Fruit fly (Drosophila melanogaster) whole organism, wandering third instar larva: ENCODE data around the gene upSET.
A peak's percentile ranks its signal among the peaks of the same experiment; 100 is the strongest.

Source experiments
- Abd-B ChIP-seq: fragments of >200 bp; optimal IDR thresholded peaks from 2 replicates; lab custom pipeline; 2017; ENCODE audit warnings: missing biosample characterization, missing genetic modification characterization
- CG32264 ChIP-seq: fragments of 200-800 bp; sonication (Bioruptor generic); optimal IDR thresholded peaks from 2 replicates; lab custom pipeline; 2016; ENCODE audit warnings: missing biosample characterization, missing genetic modification characterization
- CG9705 ChIP-seq: fragments of 200-800 bp; sonication (Bioruptor generic); optimal IDR thresholded peaks from 2 replicates; lab custom pipeline; 2018; ENCODE audit warnings: missing biosample characterization, mild to moderate bottlenecking, missing genetic modification characterization
- CrebA ChIP-seq: fragments of 200-800 bp; sonication (Bioruptor generic); optimal IDR thresholded peaks from 2 replicates; lab custom pipeline; 2016; ENCODE audit warnings: missing biosample characterization, mild to moderate bottlenecking, missing genetic modification characterization, borderline replicate concordance
- Dfd ChIP-seq: fragments of >200 bp; optimal IDR thresholded peaks from 2 replicates; lab custom pipeline; 2017; ENCODE audit warnings: missing biosample characterization, missing genetic modification characterization
- Dif ChIP-seq: fragments of 200-275, 200-300 bp; sonication (Bioruptor generic); optimal IDR thresholded peaks from 2 replicates; lab custom pipeline; 2018; ENCODE audit warnings: missing biosample characterization, missing genetic modification characterization; ENCODE audit not compliant: partially characterized antibody
- GATAd ChIP-seq: sonication (Bioruptor generic); optimal IDR thresholded peaks from 2 replicates; lab custom pipeline; 2016; ENCODE audit warnings: missing biosample characterization, missing genetic modification characterization
- HLH106 ChIP-seq: fragments of 200-800 bp; optimal IDR thresholded peaks from 3 replicates; lab custom pipeline; 2019; ENCODE audit warnings: missing biosample characterization, mild to moderate bottlenecking, missing genetic modification characterization, moderate library complexity
- Hnf4 ChIP-seq: fragments of 200-800 bp; sonication (Bioruptor generic); optimal IDR thresholded peaks from 2 replicates; lab custom pipeline; 2016; ENCODE audit warnings: missing biosample characterization, mild to moderate bottlenecking, missing genetic modification characterization
- Hr78 ChIP-seq: fragments of >200 bp; optimal IDR thresholded peaks from 2 replicates; lab custom pipeline; 2017; ENCODE audit warnings: missing biosample characterization, missing genetic modification characterization
- Hr83 ChIP-seq: fragments of 200-300 bp; sonication (Bioruptor generic); optimal IDR thresholded peaks from 2 replicates; lab custom pipeline; 2016; ENCODE audit warnings: missing biosample characterization, mild to moderate bottlenecking, missing genetic modification characterization, moderate library complexity; ENCODE audit not compliant: poor library complexity, severe bottlenecking
- Jra ChIP-seq: sonication (Bioruptor generic); optimal IDR thresholded peaks from 2 replicates; lab custom pipeline; 2016; ENCODE audit warnings: missing biosample characterization, missing genetic modification characterization
- Mio ChIP-seq: sonication (Bioruptor generic); optimal IDR thresholded peaks from 2 replicates; lab custom pipeline; 2016; ENCODE audit warnings: missing biosample characterization, missing genetic modification characterization
- Myc ChIP-seq: fragments of >200 bp; optimal IDR thresholded peaks from 2 replicates; lab custom pipeline; 2017
- N ChIP-seq: fragments of >200 bp; optimal IDR thresholded peaks from 2 replicates; lab custom pipeline; 2018; ENCODE audit warnings: missing biosample characterization, missing external identifiers, missing genetic modification characterization
- OdsH ChIP-seq: fragments of 200-800 bp; sonication (Bioruptor generic); optimal IDR thresholded peaks from 2 replicates; lab custom pipeline; 2016; ENCODE audit warnings: missing biosample characterization, mild to moderate bottlenecking, missing genetic modification characterization
- Rel ChIP-seq, 2 experiments: fragments of 200-800 bp; sonication (Bioruptor generic) in 1 of 2; optimal IDR thresholded peaks; 2 replicates in 1 of 2; 3 replicates in 1 of 2; lab custom pipeline; 2016 to 2019; ENCODE audit warnings: mild to moderate bottlenecking in 2 of 2, missing biosample characterization in 2 of 2, missing genetic modification characterization in 2 of 2, moderate library complexity in 1 of 2
- Sp1 ChIP-seq: fragments of 200-800 bp; sonication (Bioruptor generic); optimal IDR thresholded peaks from 3 replicates; lab custom pipeline; 2019; ENCODE audit warnings: missing biosample characterization, mild to moderate bottlenecking, missing genetic modification characterization, moderate library complexity
- Vsx2 ChIP-seq: fragments of 200-300, 225-300 bp; sonication (Bioruptor generic); optimal IDR thresholded peaks from 2 replicates; lab custom pipeline; 2018; ENCODE audit warnings: missing biosample characterization, missing genetic modification characterization; ENCODE audit not compliant: partially characterized antibody
- br ChIP-seq: fragments of 200-800 bp; sonication (Bioruptor generic); optimal IDR thresholded peaks from 2 replicates; lab custom pipeline; 2016; ENCODE audit warnings: missing biosample characterization, missing genetic modification characterization
- brk ChIP-seq: fragments of 200-800 bp; sonication (Bioruptor generic); optimal IDR thresholded peaks from 2 replicates; lab custom pipeline; 2016; ENCODE audit warnings: missing biosample characterization, mild to moderate bottlenecking, missing genetic modification characterization
- dl ChIP-seq, 2 experiments: fragments of 175-275, 200-275 bp in 1 of 2; fragments of 200-275 bp in 1 of 2; sonication (Bioruptor generic); optimal IDR thresholded peaks; lab custom pipeline; 2018; ENCODE audit warnings: mild to moderate bottlenecking in 2 of 2, missing biosample characterization in 2 of 2, missing genetic modification characterization in 2 of 2, moderate library complexity in 2 of 2; ENCODE audit not compliant: partially characterized antibody in 2 of 2, insufficient read depth in 1 of 2
- dmrt93B ChIP-seq: fragments of 200-800 bp; sonication (Bioruptor generic); optimal IDR thresholded peaks from 2 replicates; lab custom pipeline; 2018; ENCODE audit warnings: missing biosample characterization, mild to moderate bottlenecking, missing genetic modification characterization
- dsf ChIP-seq: sonication (Bioruptor generic); optimal IDR thresholded peaks from 2 replicates; lab custom pipeline; 2016; ENCODE audit warnings: missing biosample characterization, missing genetic modification characterization, borderline replicate concordance
- ey ChIP-seq: fragments of 200-800 bp; sonication (Bioruptor generic); optimal IDR thresholded peaks from 2 replicates; lab custom pipeline; 2016; ENCODE audit warnings: missing biosample characterization, missing genetic modification characterization
- foxo ChIP-seq, 2 experiments: fragments of 200-800 bp; sonication (Bioruptor generic); optimal IDR thresholded peaks; 2 replicates in 1 of 2; 3 replicates in 1 of 2; lab custom pipeline; 2016 to 2017; ENCODE audit warnings: missing biosample characterization in 2 of 2, missing genetic modification characterization in 2 of 2
- fru ChIP-seq: fragments of 200-800 bp; sonication (Bioruptor generic); optimal IDR thresholded peaks from 3 replicates; lab custom pipeline; 2016; ENCODE audit warnings: missing biosample characterization, mild to moderate bottlenecking, missing genetic modification characterization
- h ChIP-seq: fragments of 200-800 bp; sonication (Bioruptor generic); optimal IDR thresholded peaks from 3 replicates; lab custom pipeline; 2016; ENCODE audit warnings: missing biosample characterization, mild to moderate bottlenecking, missing genetic modification characterization
- jim ChIP-seq: fragments of 175-275, 200-325 bp; sonication (Bioruptor generic); optimal IDR thresholded peaks from 2 replicates; lab custom pipeline; 2016; ENCODE audit warnings: missing biosample characterization, mild to moderate bottlenecking, missing genetic modification characterization
- lola ChIP-seq: fragments of >200 bp; optimal IDR thresholded peaks from 2 replicates; lab custom pipeline; 2017; ENCODE audit warnings: missing biosample characterization, missing genetic modification characterization
- pan ChIP-seq: fragments of >200 bp; optimal IDR thresholded peaks from 2 replicates; lab custom pipeline; 2017
- psq ChIP-seq: fragments of 200-800 bp; sonication (Bioruptor generic); optimal IDR thresholded peaks from 3 replicates; lab custom pipeline; 2017; ENCODE audit warnings: missing biosample characterization, mild to moderate bottlenecking, missing genetic modification characterization, moderate library complexity
- rgr ChIP-seq: fragments of 200-800 bp; sonication (Bioruptor generic); optimal IDR thresholded peaks from 3 replicates; lab custom pipeline; 2016; ENCODE audit warnings: missing biosample characterization, mild to moderate bottlenecking, missing genetic modification characterization
- sage ChIP-seq: fragments of 200-800 bp; sonication (Bioruptor generic); optimal IDR thresholded peaks from 2 replicates; lab custom pipeline; 2016; ENCODE audit warnings: missing biosample characterization, mild to moderate bottlenecking, missing genetic modification characterization
- sv ChIP-seq: fragments of 200-800 bp; sonication (Bioruptor generic); optimal IDR thresholded peaks from 3 replicates; lab custom pipeline; 2016; ENCODE audit warnings: missing biosample characterization, missing genetic modification characterization
- tai ChIP-seq: sonication (Bioruptor generic); optimal IDR thresholded peaks from 2 replicates; lab custom pipeline; 2016; ENCODE audit warnings: missing biosample characterization, missing genetic modification characterization
- usp ChIP-seq: fragments of >200 bp; optimal IDR thresholded peaks from 2 replicates; lab custom pipeline; 2017; ENCODE audit warnings: missing biosample characterization, missing genetic modification characterization
- woc ChIP-seq: sonication (Bioruptor generic); optimal IDR thresholded peaks from 2 replicates; lab custom pipeline; 2016; ENCODE audit warnings: missing biosample characterization, mild to moderate bottlenecking, missing genetic modification characterization

The upSET gene

dm6 chr3L:14034476-14034875 is 32.5 kb downstream of the upSET start, which contains the start of gene CG6661:
CG6661 (plus strand) TSS chr3L:14034776.
- TF ChIP-seq Hr83 (GFP tag; lab: Kevin White, UChicago) = no peak
- no peak for TF ChIP-seq br
- TF ChIP-seq HLH106 = no peak
- TF ChIP-seq psq (GFP tag; lab: Kevin White, UChicago) = no peak
- TF ChIP-seq CG32264 (GFP tag; lab: Kevin White, UChicago) = no peak
- TF ChIP-seq Hnf4 (GFP tag; lab: Kevin White, UChicago) = no peak
- no peak for TF ChIP-seq Mio (GFP tag; lab: Kevin White, UChicago)
- TF ChIP-seq h = no peak

dm6 chr3L:14036867-14037313 is 35.0 kb downstream of the upSET start, which contains the start of gene Hsp110:
Hsp110 (plus strand) TSS chr3L:14037019.
- TF ChIP-seq psq (GFP tag; lab: Kevin White, UChicago) = no peak
- peak; percentile 83 for TF ChIP-seq Hnf4 (GFP tag; lab: Kevin White, UChicago)
- no peak for TF ChIP-seq N (GFP tag; lab: Kevin White, UChicago)
- TF ChIP-seq Dfd (GFP tag; lab: Kevin White, UChicago) = no peak
- TF ChIP-seq dmrt93B = no peak
- peak; percentile 7 for TF ChIP-seq CG32264 (GFP tag; lab: Kevin White, UChicago)
- peak; percentile 66 for TF ChIP-seq Jra (GFP tag; lab: Kevin White, UChicago)
- TF ChIP-seq sage (GFP tag; lab: Kevin White, UChicago) = peak; percentile 72
- no peak for TF ChIP-seq pan (lab: Kevin White, UChicago)
- TF ChIP-seq jim (GFP tag; lab: Kevin White, UChicago) = peak; percentile 51
- peak; percentile 33 for TF ChIP-seq dsf
- TF ChIP-seq HLH106 = no peak
- no peak for TF ChIP-seq Mio (GFP tag; lab: Kevin White, UChicago)
- TF ChIP-seq Rel (GFP tag; optimal IDR thresholded peaks at IDR 0.05; lab: Kevin White, UChicago) = no peak
- TF ChIP-seq Rel (tag; optimal IDR thresholded peaks at IDR 0.05; lab: Kevin White, UChicago) = peak; percentile 30
- no peak for TF ChIP-seq Myc (lab: Kevin White, UChicago)
- TF ChIP-seq dl (GFP tag; optimal IDR thresholded peaks at IDR 0.05; lab: Kevin White, UChicago; ENCODE audit: insufficient read depth in 1 of 2, partially characterized antibody in 2 of 2) = no peak
- no peak for TF ChIP-seq ey
- TF ChIP-seq Sp1 (GFP tag; lab: Kevin White, UChicago) = peak; percentile 39
- TF ChIP-seq OdsH (GFP tag; lab: Kevin White, UChicago) = peak; percentile 21
- no peak for TF ChIP-seq Vsx2
- no peak for TF ChIP-seq tai (GFP tag; lab: Kevin White, UChicago)
- TF ChIP-seq Dif (GFP tag; lab: Kevin White, UChicago) = no peak
- TF ChIP-seq rgr (GFP tag; lab: Kevin White, UChicago) = peak; percentile 62
- peak in 1 of 2 experiments; percentile 6 for TF ChIP-seq foxo (GFP tag; optimal IDR thresholded peaks at IDR 0.05; lab: Kevin White, UChicago)
- TF ChIP-seq fru (GFP tag; lab: Kevin White, UChicago) = no peak
- TF ChIP-seq Hr78 (GFP tag; lab: Kevin White, UChicago) = no peak
- TF ChIP-seq woc (GFP tag; lab: Kevin White, UChicago) = peak; percentile 7
- peak; percentile 67 for TF ChIP-seq Hr83 (GFP tag; lab: Kevin White, UChicago)
- TF ChIP-seq usp = no peak
- peak; percentile 31 for TF ChIP-seq br
- TF ChIP-seq lola (GFP tag; lab: Kevin White, UChicago) = no peak
- TF ChIP-seq Abd-B (GFP tag; lab: Kevin White, UChicago) = no peak
- TF ChIP-seq sv (GFP tag; lab: Kevin White, UChicago) = no peak
- peak; percentile 18 for TF ChIP-seq GATAd (GFP tag; lab: Kevin White, UChicago)
- no peak for TF ChIP-seq CG9705 (GFP tag; lab: Kevin White, UChicago)
- TF ChIP-seq h = peak; percentile 28
- TF ChIP-seq CrebA = no peak
- TF ChIP-seq brk = no peak
